Fruit fly (Drosophila melanogaster) whole organism, adult: ENCODE data around the gene gry.
A peak's percentile ranks its signal among the peaks of the same experiment; 100 is the strongest.

Source experiments
- CG12768 ChIP-seq: fragments of 200-800 bp; sonication (Bioruptor generic); optimal IDR thresholded peaks from 2 replicates; lab custom pipeline; 2017; ENCODE audit warnings: missing biosample characterization, missing genetic modification characterization, mild to moderate bottlenecking, moderate library complexity, missing genetic modification reagents
- CG14711 ChIP-seq: fragments of 200-800 bp; sonication (Bioruptor generic); optimal IDR thresholded peaks from 2 replicates; lab custom pipeline; 2018; ENCODE audit warnings: missing biosample characterization, mild to moderate bottlenecking, missing genetic modification characterization, moderate library complexity
- cnc ChIP-seq, 2 experiments: fragments of >200 bp; optimal IDR thresholded peaks; 2 replicates each; lab custom pipeline; 2017
- kay ChIP-seq: fragments of 200-800 bp; sonication (Bioruptor generic); peaks from one replicate; lab custom pipeline; 2016; ENCODE audit warnings: missing biosample characterization, missing genetic modification characterization, borderline replicate concordance

dm6 chr3L:3239033-3239752 lies 40.3 kb downstream of the gry start, which contains the start of gene CG17746:
- no peak for TF ChIP-seq kay (GFP tag; lab: Kevin White, UChicago)
- TF ChIP-seq cnc (optimal IDR thresholded peaks at IDR 0.05; lab: Kevin White, UChicago): no peak
- TF ChIP-seq CG14711: peak; percentile 21
- TF ChIP-seq CG12768: no peak
